Worm (Caenorhabditis elegans) whole organism, mixed stage, embryonic: ENCODE results near the gene che-11.

Source experiments
- ces-1 ChIP-seq: fragments of 150-350 bp; optimal IDR thresholded peaks from 2 replicates; lab custom pipeline; 2014; ENCODE audit warnings: missing biosample characterization, missing genetic modification reagents, missing genetic modification characterization
- cnd-1 ChIP-seq: fragments of 200-800 bp; sonication (Bioruptor generic); optimal IDR thresholded peaks from 2 replicates; lab custom pipeline; 2018; ENCODE audit warnings: mild to moderate bottlenecking, missing genetic modification characterization, missing compliant biosample characterization
- elt-3 ChIP-seq: fragments of 150-350 bp; optimal IDR thresholded peaks from 2 replicates; lab custom pipeline; 2014; ENCODE audit warnings: missing biosample characterization, missing genetic modification characterization
- mep-1 ChIP-seq: fragments of 150-350 bp; optimal IDR thresholded peaks from 2 replicates; lab custom pipeline; 2017; ENCODE audit warnings: missing biosample characterization, missing genetic modification reagents, missing genetic modification characterization, inconsistent platforms
- nhr-12 ChIP-seq: fragments of 150-350 bp; optimal IDR thresholded peaks from 2 replicates; lab custom pipeline; 2014; ENCODE audit warnings: missing biosample characterization, missing genetic modification characterization
- nhr-237 ChIP-seq: fragments of 150-350 bp; optimal IDR thresholded peaks from 2 replicates; lab custom pipeline; 2014; ENCODE audit warnings: missing biosample characterization, missing genetic modification characterization
- nhr-76 ChIP-seq: sonication (generic microtip); optimal IDR thresholded peaks from 2 replicates; lab custom pipeline; 2017; ENCODE audit warnings: missing biosample characterization, missing genetic modification characterization
- snpc-4 ChIP-seq: fragments of 150-350 bp; optimal IDR thresholded peaks from 2 replicates; lab custom pipeline; 2014; ENCODE audit warnings: missing biosample characterization, missing genetic modification characterization
- unc-62 ChIP-seq: fragments of 150-350 bp; optimal IDR thresholded peaks from 2 replicates; lab custom pipeline; 2014; ENCODE audit warnings: missing biosample characterization, missing genetic modification reagents, missing genetic modification characterization
- ztf-11 ChIP-seq: fragments of 150-350 bp; optimal IDR thresholded peaks from 2 replicates; lab custom pipeline; 2014; ENCODE audit warnings: missing biosample characterization, missing genetic modification characterization

DNA sequence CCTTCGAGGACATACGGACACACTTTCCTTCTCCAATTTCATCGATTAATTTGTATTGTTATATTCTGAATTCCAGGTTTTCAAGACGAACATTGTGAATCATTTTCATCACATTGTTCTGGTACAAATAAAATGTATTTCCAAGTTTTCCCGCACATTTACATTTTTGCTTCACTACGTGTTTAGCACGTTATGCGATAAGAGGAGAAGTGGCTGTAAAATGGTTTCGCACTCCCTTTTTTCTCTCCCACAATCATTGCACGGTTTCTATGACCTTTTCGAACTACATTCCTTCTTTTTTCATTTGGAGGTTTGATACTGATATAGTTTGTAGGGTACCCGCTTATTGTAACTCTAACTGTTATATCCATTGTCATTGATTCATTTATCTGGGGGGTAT, 36.8 kb downstream of the che-11 start:
- TF ChIP-seq nhr-237 (tag; lab: Kevin White, UChicago), result no peak
- TF ChIP-seq ces-1 (GFP tag; lab: Kevin White, UChicago), result no peak
- TF ChIP-seq cnd-1 (tag; lab: Kevin White, UChicago), result no peak
- TF ChIP-seq nhr-12 (tag; lab: Kevin White, UChicago), result no peak
- TF ChIP-seq nhr-76, result no peak
- TF ChIP-seq ztf-11 (tag; lab: Kevin White, UChicago), result no peak
- no peak for TF ChIP-seq mep-1 (tag; lab: Kevin White, UChicago)
- TF ChIP-seq elt-3 (tag; lab: Kevin White, UChicago), result no peak
- no peak for TF ChIP-seq unc-62 (GFP tag; lab: Kevin White, UChicago)
- TF ChIP-seq snpc-4 (tag; lab: Kevin White, UChicago), result no peak
